Worm (Caenorhabditis elegans): ENCODE measurements around the gene Y43D4A.1.

ce11 chrIV:16776915-16777314 is 33.3 kb downstream of the Y43D4A.1 start:
- TF ChIP-seq eyg-1 (tag; optimal IDR thresholded peaks at IDR 0.05): no peak
- TF ChIP-seq ceh-24 (tag; optimal IDR thresholded peaks at IDR 0.05): no peak
- no peak for TF ChIP-seq nhr-11 (tag; optimal IDR thresholded peaks at IDR 0.05)
- no peak for TF ChIP-seq pqm-1 (tag; optimal IDR thresholded peaks at IDR 0.05)
- TF ChIP-seq hlh-30 (tag; optimal IDR thresholded peaks at IDR 0.05; ENCODE audit: insufficient read depth): no peak
- TF ChIP-seq pha-4 (tag; optimal IDR thresholded peaks at IDR 0.05): no peak
- no peak for TF ChIP-seq pag-3 (tag; optimal IDR thresholded peaks at IDR 0.05; ENCODE audit: borderline replicate concordance)
- TF ChIP-seq ceh-30 (tag; optimal IDR thresholded peaks at IDR 0.05): no peak
- TF ChIP-seq nfya-1 (tag; optimal IDR thresholded peaks at IDR 0.05): no peak
- TF ChIP-seq dve-1 (tag; optimal IDR thresholded peaks at IDR 0.05): no peak
- no peak for TF ChIP-seq elt-2 (tag; optimal IDR thresholded peaks at IDR 0.05)
- no peak for TF ChIP-seq lin-11 (tag; optimal IDR thresholded peaks at IDR 0.05)
